Fruit fly (Drosophila melanogaster): ENCODE results near the gene crn.
A peak's percentile ranks its signal among the peaks of the same experiment; 100 is the strongest.

The crn gene

DNA sequence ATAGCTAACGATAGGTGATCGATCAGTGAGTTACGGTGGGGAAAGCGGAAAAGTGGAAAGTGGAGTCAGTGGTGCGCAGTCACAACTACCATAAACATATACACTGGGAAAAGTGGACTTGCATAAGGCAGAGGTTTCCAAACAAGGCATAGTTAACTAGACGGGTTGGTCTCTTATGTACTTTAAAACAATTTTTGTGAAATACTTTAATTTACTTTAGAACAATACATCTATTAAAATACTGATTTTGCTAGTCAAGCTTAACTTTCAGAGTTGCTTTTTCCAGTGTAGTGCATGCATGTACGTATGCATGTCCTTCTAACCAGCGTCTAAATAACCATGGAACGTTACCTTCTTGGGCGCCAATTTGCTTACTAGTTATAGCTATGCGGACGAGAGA lies 29.9 kb downstream of the crn start (continued):
- TF ChIP-seq Sry-δ (GFP tag; optimal IDR thresholded peaks at IDR 0.05) (no peak), Dref (GFP tag; IDR thresholded peaks at IDR 0.05) (no peak), ewg (GFP tag; optimal IDR thresholded peaks at IDR 0.05) (peak; percentile 8), CG7839 (tag; optimal IDR thresholded peaks at IDR 0.05) (peak; percentile 22), nom (GFP tag; optimal IDR thresholded peaks at IDR 0.05) (no peak), CG18262 (tag; optimal IDR thresholded peaks at IDR 0.05) (peak; percentile 10), fd96Cb (tag; optimal IDR thresholded peaks at IDR 0.05) (peak; percentile 12), CG13424 (tag; optimal IDR thresholded peaks at IDR 0.05) (no peak), CG16863 (GFP tag; optimal IDR thresholded peaks at IDR 0.05) (peak; percentile 5), D19A (tag; optimal IDR thresholded peaks at IDR 0.05) (no peak), grau (tag; optimal IDR thresholded peaks at IDR 0.05) (peak; percentile 2), luna (GFP tag; optimal IDR thresholded peaks at IDR 0.05) (no peak), bsh (GFP tag; optimal IDR thresholded peaks at IDR 0.05) (peak in 1 of 2 experiments; percentile 48), CG8388 (GFP tag; optimal IDR thresholded peaks at IDR 0.05) (no peak), Oli (tag; optimal IDR thresholded peaks at IDR 0.05) (peak; percentile 20), vvl (GFP tag; IDR thresholded peaks at IDR 0.05) (peak; percentile 29; the same call in 1 of the 2 replicates), hbn (GFP tag; IDR thresholded peaks at IDR 0.05; ENCODE audit: partially characterized antibody) (no peak), da (GFP tag; optimal IDR thresholded peaks at IDR 0.05) (no peak), phol (tag; optimal IDR thresholded peaks at IDR 0.05) (peak; percentile 33), prd (optimal IDR thresholded peaks at IDR 0.05) (no peak), prd (GFP tag; IDR thresholded peaks at IDR 0.05) (peak; percentile 30; the same call in 1 of the 3 replicates), Drgx (GFP tag; IDR thresholded peaks at IDR 0.05) (peak; percentile 51), CG3281 (GFP tag; optimal IDR thresholded peaks at IDR 0.05) (no peak), CG10431 (GFP tag; optimal IDR thresholded peaks at IDR 0.05) (no peak), CG18011 (GFP tag; optimal IDR thresholded peaks at IDR 0.05) (no peak), CG10979 (tag; optimal IDR thresholded peaks at IDR 0.05) (peak; percentile 41), CG2202 (tag; optimal IDR thresholded peaks at IDR 0.05) (no peak), CG18476 (GFP tag; optimal IDR thresholded peaks at IDR 0.05) (no peak), run (tag; optimal IDR thresholded peaks at IDR 0.05) (no peak), CG10462 (GFP tag; optimal IDR thresholded peaks at IDR 0.05) (no peak), Ets65A (GFP tag) (no peak), CG1603 (tag; optimal IDR thresholded peaks at IDR 0.05) (peak; percentile 41), CG2875 (GFP tag; optimal IDR thresholded peaks at IDR 0.05) (no peak), knrl (GFP tag; IDR thresholded peaks at IDR 0.05; ENCODE audit: partially characterized antibody) (no peak), sc (optimal IDR thresholded peaks at IDR 0.05) (no peak), sc (GFP tag; optimal IDR thresholded peaks at IDR 0.05) (no peak), Med (GFP tag) (peak; percentile 58), ssp (GFP tag; IDR thresholded peaks at IDR 0.05) (0 out of 2 replicates have a peak, but pooled peaks have one; percentile 14), dmrt99B (tag; optimal IDR thresholded peaks at IDR 0.05) (peak; percentile 4), sens (GFP tag) (peak; percentile 79), CG8290 (GFP tag; optimal IDR thresholded peaks at IDR 0.05) (no peak), CG8290 (tag; optimal IDR thresholded peaks at IDR 0.05) (no peak), CG17328 (GFP tag; IDR thresholded peaks at IDR 0.05) (0 out of 2 replicates have a peak, but pooled peaks have one; percentile 21), PHDP (tag; optimal IDR thresholded peaks at IDR 0.05) (peak; percentile 6), CG1602 (GFP tag; optimal IDR thresholded peaks at IDR 0.05) (no peak), hkb (optimal IDR thresholded peaks at IDR 0.05) (no peak), hkb (GFP tag; IDR thresholded peaks at IDR 0.05) (0 out of 2 replicates have a peak, but pooled peaks have one; percentile 9), kah (GFP tag; optimal IDR thresholded peaks at IDR 0.05) (no peak), CG32772 (GFP tag; IDR thresholded peaks at IDR 0.05) (peak; percentile 8; the same call in 1 of the 2 replicates), Dip2 (GFP tag; IDR thresholded peaks at IDR 0.05) (no peak), CG2678 (tag; optimal IDR thresholded peaks at IDR 0.05) (peak; percentile 22), repo (GFP tag; optimal IDR thresholded peaks at IDR 0.05) (no peak)
